Fruit fly (Drosophila melanogaster) whole organism, embryonic: Measurements from ENCODE around the gene CG4733.

Experiments
- CG10366 ChIP-seq: fragments of 200-800 bp; sonication (Bioruptor generic); IDR thresholded peaks from 2 replicates; pipeline ENCODE4 v1.3.6; 2022; ENCODE audit warnings: missing biosample characterization, missing genetic modification characterization
- CG11695 ChIP-seq: fragments of 200-800 bp; sonication (Bioruptor generic); IDR thresholded peaks from 3 replicates; pipeline ENCODE4 v1.3.6; 2022; ENCODE audit warnings: missing biosample characterization, missing genetic modification characterization
- CG12219 ChIP-seq: fragments of 200-800 bp; sonication (Bioruptor generic); optimal IDR thresholded peaks from 3 replicates; lab custom pipeline; 2018; ENCODE audit warnings: missing biosample characterization, mild to moderate bottlenecking, missing genetic modification characterization
- CG13296 ChIP-seq: fragments of 200-800 bp; sonication (Bioruptor generic); optimal IDR thresholded peaks from 3 replicates; lab custom pipeline; 2018; ENCODE audit warnings: missing biosample characterization, mild to moderate bottlenecking, missing genetic modification characterization
- CG14014 ChIP-seq: fragments of 200-800 bp; sonication (Bioruptor generic); IDR thresholded peaks from 2 replicates; pipeline ENCODE4 v1.3.6; 2022; ENCODE audit warnings: missing biosample characterization, missing genetic modification characterization
- CG15696 ChIP-seq: fragments of 200-800 bp; sonication (Bioruptor generic); optimal IDR thresholded peaks from 2 replicates; lab custom pipeline; 2019; ENCODE audit warnings: missing biosample characterization, mild to moderate bottlenecking, missing genetic modification characterization, moderate library complexity
- CG16863 ChIP-seq: fragments of 200-800 bp; sonication (Bioruptor generic); optimal IDR thresholded peaks from 3 replicates; lab custom pipeline; 2016; ENCODE audit warnings: missing biosample characterization, missing genetic modification characterization
- CG17361 ChIP-seq: fragments of 200-800 bp; sonication (Bioruptor generic); IDR thresholded peaks from 3 replicates; pipeline ENCODE4 v1.3.6; 2022; ENCODE audit warnings: missing biosample characterization, missing genetic modification characterization
- CG17385 ChIP-seq: fragments of 200-800 bp; sonication (Bioruptor generic); optimal IDR thresholded peaks from 3 replicates; lab custom pipeline; 2018; ENCODE audit warnings: missing biosample characterization, mild to moderate bottlenecking, missing genetic modification characterization
- CG17912 ChIP-seq: fragments of 200-800 bp; sonication (Bioruptor generic); optimal IDR thresholded peaks from 2 replicates; lab custom pipeline; 2018; ENCODE audit warnings: missing biosample characterization, mild to moderate bottlenecking, missing genetic modification characterization
- CG1792 ChIP-seq: fragments of 200-800 bp; sonication (Bioruptor generic); optimal IDR thresholded peaks from 2 replicates; lab custom pipeline; 2016; ENCODE audit warnings: missing biosample characterization, missing genetic modification characterization
- CG18599 ChIP-seq: fragments of 200-800 bp; sonication (Bioruptor generic); optimal IDR thresholded peaks from 3 replicates; lab custom pipeline; 2017; ENCODE audit warnings: missing biosample characterization, missing genetic modification characterization, mild to moderate bottlenecking, moderate library complexity, missing genetic modification reagents
- CG31365 ChIP-seq: fragments of 200-800 bp; sonication (Bioruptor generic); optimal IDR thresholded peaks from 2 replicates; lab custom pipeline; 2018; ENCODE audit warnings: missing biosample characterization, mild to moderate bottlenecking, missing genetic modification characterization
- CG33213 ChIP-seq: fragments of 200-800 bp; sonication (Bioruptor generic); optimal IDR thresholded peaks from 3 replicates; lab custom pipeline; 2016; ENCODE audit warnings: missing biosample characterization, missing genetic modification characterization
- CG3838 ChIP-seq: fragments of 200-800 bp; sonication (Bioruptor generic); optimal IDR thresholded peaks from 3 replicates; lab custom pipeline; 2016; ENCODE audit warnings: missing biosample characterization, missing genetic modification characterization
- CG3995 ChIP-seq: fragments of 200-800 bp; sonication (Bioruptor generic); optimal IDR thresholded peaks from 3 replicates; lab custom pipeline; 2016; ENCODE audit warnings: missing biosample characterization, missing genetic modification characterization
- CG4404 ChIP-seq: fragments of 200-800 bp; sonication (Bioruptor generic); IDR thresholded peaks from 2 replicates; pipeline ENCODE4 v1.3.6; 2022; ENCODE audit warnings: missing biosample characterization, missing genetic modification characterization
- CG4730 ChIP-seq: fragments of 200-800 bp; sonication (Bioruptor generic); IDR thresholded peaks from 2 replicates; pipeline ENCODE4 v1.3.6; 2022; ENCODE audit warnings: missing biosample characterization, missing genetic modification characterization
- CG5953 ChIP-seq: fragments of 200-800 bp; sonication (Bioruptor generic); IDR thresholded peaks from 2 replicates; pipeline ENCODE4 v1.3.6; 2022; ENCODE audit warnings: missing biosample characterization, missing genetic modification characterization
- CG6689 ChIP-seq: fragments of 200-800 bp; sonication (Bioruptor generic); IDR thresholded peaks from 2 replicates; pipeline ENCODE4 v1.3.6; 2022; ENCODE audit warnings: missing biosample characterization, missing genetic modification characterization
- CG6765 ChIP-seq: fragments of 200-800 bp; sonication (Bioruptor generic); optimal IDR thresholded peaks from 3 replicates; lab custom pipeline; 2017; ENCODE audit warnings: missing biosample characterization, mild to moderate bottlenecking, missing genetic modification characterization
- CG9609 ChIP-seq: fragments of 200-800 bp; sonication (Bioruptor generic); optimal IDR thresholded peaks from 3 replicates; lab custom pipeline; 2016; ENCODE audit warnings: missing biosample characterization, missing genetic modification characterization
- CG9727 ChIP-seq: fragments of 200-800 bp; sonication (Bioruptor generic); optimal IDR thresholded peaks from 3 replicates; lab custom pipeline; 2017; ENCODE audit warnings: missing biosample characterization, mild to moderate bottlenecking, missing genetic modification characterization
- CoRest ChIP-seq: fragments of 200-800 bp; sonication (Bioruptor generic); optimal IDR thresholded peaks from 3 replicates; lab custom pipeline; 2018; ENCODE audit warnings: missing biosample characterization, mild to moderate bottlenecking, missing genetic modification characterization, moderate library complexity
- Dbx ChIP-seq: fragments of 200-800 bp; sonication (Bioruptor generic); IDR thresholded peaks from 3 replicates; pipeline ENCODE4 v1.3.6; 2022; ENCODE audit warnings: missing biosample characterization, missing genetic modification characterization
- Dll ChIP-seq: fragments of 200-800 bp; sonication (Bioruptor generic); IDR thresholded peaks from 4 replicates; pipeline ENCODE4 v1.3.6; 2022; ENCODE audit warnings: missing biosample characterization, missing genetic modification characterization; ENCODE audit not compliant: partially characterized antibody
- ERR ChIP-seq: fragments of 200-800 bp; sonication (Bioruptor generic); optimal IDR thresholded peaks from 2 replicates; lab custom pipeline; 2016; ENCODE audit warnings: missing biosample characterization, missing genetic modification characterization
- MTF-1 ChIP-seq: fragments of 200-800 bp; sonication (Bioruptor generic); optimal IDR thresholded peaks from 2 replicates; lab custom pipeline; 2018; ENCODE audit warnings: missing biosample characterization, mild to moderate bottlenecking, missing genetic modification characterization, borderline replicate concordance
- Mad ChIP-seq: fragments of 200-800 bp; sonication (Bioruptor generic); optimal IDR thresholded peaks from 2 replicates; lab custom pipeline; 2016; ENCODE audit warnings: missing biosample characterization, missing genetic modification characterization
- Med ChIP-seq: fragments of 200-800 bp; sonication (Bioruptor generic); peaks from one replicate; lab custom pipeline; 2016; ENCODE audit warnings: missing biosample characterization, missing genetic modification characterization, mild to moderate bottlenecking, inconsistent platforms, moderate library complexity
- Nf-YA ChIP-seq: fragments of 200-800 bp; sonication (Bioruptor generic); IDR thresholded peaks from 2 replicates; pipeline ENCODE4 v1.3.6; 2022; ENCODE audit warnings: missing biosample characterization, missing genetic modification characterization
- Optix ChIP-seq: fragments of 200-800 bp; sonication (Bioruptor generic); IDR thresholded peaks from 3 replicates; pipeline ENCODE4 v1.3.6; 2022; ENCODE audit warnings: missing biosample characterization, missing genetic modification characterization
- Rfx ChIP-seq: fragments of 200-800 bp; sonication (Bioruptor generic); IDR thresholded peaks from 2 replicates; pipeline ENCODE4 v1.3.6; 2022; ENCODE audit warnings: missing biosample characterization, missing genetic modification characterization
- cas ChIP-seq: fragments of 200-800 bp; sonication (Bioruptor generic); IDR thresholded peaks from 2 replicates; pipeline ENCODE4 v1.3.6; 2022; ENCODE audit warnings: missing biosample characterization, missing genetic modification characterization
- cato ChIP-seq: fragments of 200-800 bp; sonication (Bioruptor generic); optimal IDR thresholded peaks from 2 replicates; lab custom pipeline; 2016; ENCODE audit warnings: missing biosample characterization, missing genetic modification characterization, borderline replicate concordance
- corto ChIP-seq: fragments of 200-800 bp; sonication (Bioruptor generic); optimal IDR thresholded peaks from 2 replicates; lab custom pipeline; 2016; ENCODE audit warnings: missing biosample characterization, mild to moderate bottlenecking, missing genetic modification characterization, moderate library complexity
- dpn ChIP-seq, 2 experiments: fragments of 200-800 bp; sonication (Bioruptor generic); optimal IDR thresholded peaks; 3 replicates each; lab custom pipeline; 2016; ENCODE audit warnings: missing biosample characterization in 2 of 2, missing genetic modification characterization in 2 of 2
- eyg ChIP-seq: fragments of 200-800 bp; sonication (Bioruptor generic); optimal IDR thresholded peaks from 3 replicates; lab custom pipeline; 2016; ENCODE audit warnings: missing biosample characterization, missing genetic modification characterization
- gro ChIP-seq: fragments of 200-800 bp; sonication (Bioruptor generic); optimal IDR thresholded peaks from 2 replicates; lab custom pipeline; 2016; ENCODE audit warnings: missing biosample characterization, missing genetic modification characterization
- ham ChIP-seq: fragments of 200-800 bp; sonication (Bioruptor generic); IDR thresholded peaks from 2 replicates; pipeline ENCODE4 v1.3.6; 2022; ENCODE audit warnings: missing biosample characterization, missing genetic modification characterization
- kay ChIP-seq: fragments of 200-800 bp; sonication (Bioruptor generic); optimal IDR thresholded peaks from 2 replicates; lab custom pipeline; 2016; ENCODE audit warnings: missing biosample characterization, missing genetic modification characterization
- klu ChIP-seq: fragments of 200-800 bp; sonication (Bioruptor generic); IDR thresholded peaks from 2 replicates; pipeline ENCODE4 v1.3.6; 2022; ENCODE audit warnings: missing biosample characterization, missing genetic modification characterization
- maf-S ChIP-seq: fragments of 200-800 bp; sonication (Bioruptor generic); optimal IDR thresholded peaks from 2 replicates; lab custom pipeline; 2016; ENCODE audit warnings: missing biosample characterization, missing genetic modification characterization
- onecut ChIP-seq: fragments of 200-800 bp; sonication (Bioruptor generic); IDR thresholded peaks from 2 replicates; pipeline ENCODE4 v1.3.6; 2022; ENCODE audit warnings: missing biosample characterization, missing genetic modification characterization
- otp ChIP-seq: fragments of 200-800 bp; sonication (Bioruptor generic); IDR thresholded peaks from 3 replicates; pipeline ENCODE4, ENCODE4 v1.3.6; 2022; ENCODE audit warnings: missing biosample characterization, missing genetic modification characterization
- sens ChIP-seq: fragments of 200-800 bp; sonication (Bioruptor generic); peaks from one replicate; lab custom pipeline; 2016; ENCODE audit warnings: missing biosample characterization, missing genetic modification characterization
- slou ChIP-seq: fragments of 200-800 bp; sonication (Bioruptor generic); optimal IDR thresholded peaks from 3 replicates; lab custom pipeline; 2016; ENCODE audit warnings: missing biosample characterization, missing genetic modification characterization
- sna ChIP-seq: fragments of 200-800 bp; sonication (Bioruptor generic); IDR thresholded peaks from 2 replicates; pipeline ENCODE4 v1.3.6; 2022; ENCODE audit warnings: missing biosample characterization, missing genetic modification characterization; ENCODE audit not compliant: partially characterized antibody
- tup ChIP-seq: fragments of 200-800 bp; sonication (Bioruptor generic); optimal IDR thresholded peaks from 2 replicates; lab custom pipeline; 2016; ENCODE audit warnings: missing biosample characterization, mild to moderate bottlenecking, missing genetic modification characterization, moderate library complexity
- usp ChIP-seq: fragments of >200 bp; optimal IDR thresholded peaks from 2 replicates; lab custom pipeline; 2017; ENCODE audit warnings: missing biosample characterization, missing genetic modification characterization
- zfh1 ChIP-seq: fragments of 200-800 bp; sonication (Bioruptor generic); IDR thresholded peaks from 3 replicates; pipeline ENCODE4 v1.3.6; 2022; ENCODE audit warnings: missing biosample characterization, missing genetic modification characterization

CG4733 gene

DNA sequence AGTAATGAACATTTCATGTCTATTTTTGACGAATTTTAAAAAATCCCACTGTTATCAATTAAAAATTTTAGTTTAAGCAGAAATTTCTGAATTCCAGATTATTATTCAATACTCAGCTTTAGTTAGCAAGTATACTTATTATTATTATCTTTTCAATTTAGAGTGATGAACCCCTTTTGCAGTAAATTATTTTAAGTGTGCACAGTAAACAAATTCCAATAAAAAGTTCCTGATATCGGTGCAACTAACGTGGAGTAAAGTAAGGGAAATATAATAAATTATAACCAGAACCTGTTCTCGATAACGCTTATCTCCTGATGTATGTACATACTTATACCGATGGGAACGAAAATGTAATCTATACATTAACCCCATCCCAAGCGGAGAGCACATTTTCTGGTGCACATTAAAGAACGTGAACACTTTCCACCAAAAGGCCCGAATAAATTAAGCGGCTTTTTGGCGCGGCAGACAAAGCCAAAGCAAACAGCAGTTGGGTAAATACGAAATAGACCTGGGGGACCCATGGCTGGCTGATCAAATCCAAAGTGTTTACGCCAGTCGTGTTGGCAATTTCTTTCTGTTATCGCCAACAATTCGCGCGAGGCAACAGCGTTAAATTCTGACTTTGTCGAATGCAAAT, 32.4 kb upstream of the CG4733 start (continued):
- TF ChIP-seq CG9727 (peak; percentile 16), otp (0 out of 3 replicates have a peak, but pooled peaks have one; percentile 31), CG9609 (GFP tag; lab: Kevin White, UChicago) (peak; percentile 18), CG3838 (GFP tag; lab: Kevin White, UChicago) (no peak), ham (GFP tag; lab: Robert Waterston, UW) (peak; percentile 9; the same call in 1 of the 2 replicates), CG1792 (GFP tag; lab: Kevin White, UChicago) (peak; percentile 36), CG6689 (GFP tag; lab: Robert Waterston, UW) (no peak), corto (GFP tag; lab: Kevin White, UChicago) (peak; percentile 19), CG15696 (no peak), CG5953 (GFP tag; lab: Robert Waterston, UW) (0 out of 2 replicates have a peak, but pooled peaks have one; percentile 6), CG31365 (no peak), MTF-1 (GFP tag; lab: Kevin White, UChicago) (no peak), ERR (GFP tag; lab: Kevin White, UChicago) (peak; percentile 18), CG4404 (GFP tag; lab: Robert Waterston, UW) (no peak), Mad (no peak), Med (GFP tag; lab: Kevin White, UChicago) (peak; percentile 92), CG11695 (GFP tag; lab: Robert Waterston, UW) (0 out of 3 replicates have a peak, but pooled peaks have one; percentile 20), CG3995 (GFP tag; lab: Kevin White, UChicago) (peak; percentile 3), CG10366 (no peak), Nf-YA (GFP tag; lab: Robert Waterston, UW) (no peak), CG18599 (peak; percentile 81), cas (no peak), eyg (peak; percentile 21), CG17912 (no peak), klu (no peak), CG12219 (GFP tag; lab: Kevin White, UChicago) (peak; percentile 22), kay (peak; percentile 1), Rfx (GFP tag; lab: Robert Waterston, UW) (peak; percentile 46; the same call in 1 of the 2 replicates), CG17361 (GFP tag; lab: Robert Waterston, UW) (no peak), CG14014 (GFP tag; lab: Robert Waterston, UW) (no peak), cato (no peak), dpn (GFP tag; optimal IDR thresholded peaks at IDR 0.05; lab: Kevin White, UChicago) (peak in 1 of 2 experiments; percentile 2), tup (GFP tag; lab: Kevin White, UChicago) (peak; percentile 6), CG6765 (peak; percentile 16), maf-S (GFP tag; lab: Kevin White, UChicago) (peak; percentile 10), slou (GFP tag; lab: Kevin White, UChicago) (peak; percentile 4), sens (peak; percentile 68), CG33213 (GFP tag; lab: Kevin White, UChicago) (no peak), Optix (GFP tag; lab: Robert Waterston, UW) (peak; percentile 11; the same call in 1 of the 3 replicates), usp (GFP tag; lab: Kevin White, UChicago) (no peak), Dbx (peak; percentile 68; the same call in 2 of the 3 replicates), zfh1 (peak; percentile 34; the same call in 1 of the 3 replicates), CG17385 (peak; percentile 3), sna (GFP tag; lab: Robert Waterston, UW) (no peak), CG13296 (GFP tag; lab: Kevin White, UChicago) (peak; percentile 29), Dll (no peak), CoRest (no peak), CG16863 (GFP tag; lab: Kevin White, UChicago) (no peak), CG4730 (GFP tag; lab: Robert Waterston, UW) (no peak), gro (peak; percentile 8), onecut (GFP tag; lab: Robert Waterston, UW) (no peak)
